Worm (Caenorhabditis elegans) whole organism, L4/young adult: Measurements from ENCODE around the gene M01F1.8.

Experiments
- W03F9.2 ChIP-seq: fragments of 150-350 bp; optimal IDR thresholded peaks from 2 replicates; lab custom pipeline; 2014; ENCODE audit warnings: missing biosample characterization, missing genetic modification characterization
- dao-5 ChIP-seq: sonication (generic microtip); optimal IDR thresholded peaks from 2 replicates; lab custom pipeline; 2016; ENCODE audit warnings: missing genotype, missing genetic modification characterization, moderate library complexity, missing compliant biosample characterization
- him-1 ChIP-seq: sonication (generic microtip); optimal IDR thresholded peaks from 2 replicates; lab custom pipeline; 2016; ENCODE audit warnings: missing genotype, missing genetic modification reagents, missing genetic modification characterization, missing compliant biosample characterization

The M01F1.8 gene

ce11 chrIII:3502215-3502838 is at the start of gene M01F1.8:
TSS of gene M01F1.8 (minus strand) at chrIII:3502549.
- no peak for TF ChIP-seq W03F9.2 (tag; lab: Kevin White, UChicago)
- TF ChIP-seq dao-5 (tag; lab: Kevin White, UChicago), result no peak

ce11 chrIII:3550364-3550763 is 48.0 kb upstream of the M01F1.8 start:
- TF ChIP-seq him-1 (tag; lab: Kevin White, UChicago), result no peak
- no peak for TF ChIP-seq W03F9.2 (tag; lab: Kevin White, UChicago)
- no peak for TF ChIP-seq dao-5 (tag; lab: Kevin White, UChicago)

ce11 chrIII:3549750-3550149 is 47.4 kb upstream of the M01F1.8 start, which contains the start of gene C54C6.5:
TSS of gene C54C6.5 (minus strand) at chrIII:3549850.
- TF ChIP-seq dao-5 (tag; lab: Kevin White, UChicago) (no peak), W03F9.2 (tag; lab: Kevin White, UChicago) (no peak), him-1 (tag; lab: Kevin White, UChicago) (no peak)

- TF ChIP-seq him-1 (tag; lab: Kevin White, UChicago), result no peak
- TF ChIP-seq dao-5 (tag; lab: Kevin White, UChicago), result no peak
- TF ChIP-seq W03F9.2 (tag; lab: Kevin White, UChicago), result no peak
Observed at ce11 chrIII:3548017-3548416, 45.7 kb upstream of the M01F1.8 start, which contains the start of gene C54C6.11. TSS of gene C54C6.11 (plus strand) at chrIII:3548317.

ce11 chrIII:3546323-3546722 is 44.0 kb upstream of the M01F1.8 start, which contains the start of gene C54C6.7:
TSS of gene C54C6.7 (minus strand) at chrIII:3546423.
- TF ChIP-seq him-1 (tag; lab: Kevin White, UChicago) (no peak), W03F9.2 (tag; lab: Kevin White, UChicago) (no peak), dao-5 (tag; lab: Kevin White, UChicago) (no peak)

- TF ChIP-seq W03F9.2 (tag; lab: Kevin White, UChicago) (no peak), him-1 (tag; lab: Kevin White, UChicago) (no peak), dao-5 (tag; lab: Kevin White, UChicago) (no peak)
Observed at ce11 chrIII:3543071-3543470, 40.7 kb upstream of the M01F1.8 start.

- TF ChIP-seq him-1 (tag; lab: Kevin White, UChicago) (peak; percentile 9), W03F9.2 (tag; lab: Kevin White, UChicago) (no peak), dao-5 (tag; lab: Kevin White, UChicago) (no peak)
Observed at ce11 chrIII:3542105-3542504, 39.8 kb upstream of the M01F1.8 start.

ce11 chrIII:3541539-3541938 is 39.2 kb upstream of the M01F1.8 start, which contains the start of gene ben-1:
TSS of gene ben-1 (minus strand) at chrIII:3541639.
- no peak for TF ChIP-seq W03F9.2 (tag; lab: Kevin White, UChicago)
- no peak for TF ChIP-seq dao-5 (tag; lab: Kevin White, UChicago)
- no peak for TF ChIP-seq him-1 (tag; lab: Kevin White, UChicago)

ce11 chrIII:3541093-3541492 is 38.7 kb upstream of the M01F1.8 start:
- TF ChIP-seq him-1 (tag; lab: Kevin White, UChicago) (no peak), dao-5 (tag; lab: Kevin White, UChicago) (no peak), W03F9.2 (tag; lab: Kevin White, UChicago) (no peak)

ce11 chrIII:3540424-3540823 is 38.1 kb upstream of the M01F1.8 start:
- TF ChIP-seq W03F9.2 (tag; lab: Kevin White, UChicago) (peak; percentile 76), him-1 (tag; lab: Kevin White, UChicago) (no peak)

- TF ChIP-seq dao-5 (tag; lab: Kevin White, UChicago), result no peak
- TF ChIP-seq W03F9.2 (tag; lab: Kevin White, UChicago), result no peak
- TF ChIP-seq him-1 (tag; lab: Kevin White, UChicago), result no peak
Observed at ce11 chrIII:3539499-3539898, 37.1 kb upstream of the M01F1.8 start.

- TF ChIP-seq him-1 (tag; lab: Kevin White, UChicago) (no peak), dao-5 (tag; lab: Kevin White, UChicago) (no peak), W03F9.2 (tag; lab: Kevin White, UChicago) (no peak)
Observed at ce11 chrIII:3537401-3537800, 35.1 kb upstream of the M01F1.8 start, which contains the start of gene cfap-20. TSS of gene cfap-20 (minus strand) at chrIII:3537501.

- TF ChIP-seq W03F9.2 (tag; lab: Kevin White, UChicago), result no peak
- no peak for TF ChIP-seq dao-5 (tag; lab: Kevin White, UChicago)
- TF ChIP-seq him-1 (tag; lab: Kevin White, UChicago), result no peak
Observed at ce11 chrIII:3534185-3534584, 31.8 kb upstream of the M01F1.8 start.

- TF ChIP-seq W03F9.2 (tag; lab: Kevin White, UChicago), result no peak
- peak; percentile 35 for TF ChIP-seq him-1 (tag; lab: Kevin White, UChicago)
Observed at ce11 chrIII:3532035-3532434, 29.7 kb upstream of the M01F1.8 start.
